Fruit fly (Drosophila melanogaster) whole organism, embryonic: ENCODE data around the gene Acp29AB.

Source experiments
- Antp ChIP-seq: fragments of 200-800 bp; sonication (Bioruptor generic); optimal IDR thresholded peaks from 3 replicates; lab custom pipeline; 2016; ENCODE audit warnings: missing biosample characterization, missing genetic modification characterization
- Bdp1 ChIP-seq: fragments of 200-800 bp; sonication (Bioruptor generic); optimal IDR thresholded peaks from 3 replicates; lab custom pipeline; 2016; ENCODE audit warnings: missing biosample characterization, missing genetic modification characterization
- BtbVII ChIP-seq: fragments of 200-800 bp; sonication (Bioruptor generic); optimal IDR thresholded peaks from 3 replicates; lab custom pipeline; 2017; ENCODE audit warnings: missing biosample characterization, mild to moderate bottlenecking, missing genetic modification characterization
- CG13287 ChIP-seq: fragments of 200-800 bp; sonication (Bioruptor generic); IDR thresholded peaks from 2 replicates; pipeline ENCODE4 v1.3.6; 2022; ENCODE audit warnings: missing biosample characterization, missing genetic modification characterization; ENCODE audit not compliant: partially characterized antibody
- CG13894 ChIP-seq: fragments of 200-800 bp; sonication (Bioruptor generic); optimal IDR thresholded peaks from 3 replicates; lab custom pipeline; 2018; ENCODE audit warnings: missing biosample characterization, mild to moderate bottlenecking, missing genetic modification characterization, moderate library complexity
- CG14050 ChIP-seq: fragments of 200-800 bp; sonication (Bioruptor generic); IDR thresholded peaks from 3 replicates; pipeline ENCODE4 v1.3.6; 2022; ENCODE audit warnings: missing biosample characterization, missing genetic modification characterization
- CG14710 ChIP-seq: fragments of 200-800 bp; sonication (Bioruptor generic); optimal IDR thresholded peaks from 3 replicates; lab custom pipeline; 2019; ENCODE audit warnings: missing biosample characterization, mild to moderate bottlenecking, missing genetic modification characterization, moderate library complexity
- CG15479 ChIP-seq: fragments of 200-800 bp; sonication (Bioruptor generic); optimal IDR thresholded peaks from 3 replicates; lab custom pipeline; 2019; ENCODE audit warnings: missing biosample characterization, mild to moderate bottlenecking, missing genetic modification characterization, moderate library complexity
- CG1603 ChIP-seq: fragments of 200-800 bp; sonication (Bioruptor generic); optimal IDR thresholded peaks from 2 replicates; lab custom pipeline; 2019; ENCODE audit warnings: missing biosample characterization, mild to moderate bottlenecking, missing genetic modification characterization, moderate library complexity
- CG17186 ChIP-seq: fragments of 200-800 bp; sonication (Bioruptor generic); optimal IDR thresholded peaks from 3 replicates; lab custom pipeline; 2017; ENCODE audit warnings: missing biosample characterization, missing genetic modification reagents, missing genetic modification characterization
- CG17829 ChIP-seq: fragments of 200-800 bp; optimal IDR thresholded peaks from 2 replicates; lab custom pipeline; 2019; ENCODE audit warnings: missing biosample characterization, mild to moderate bottlenecking, missing genetic modification characterization, moderate library complexity
- CG34422 ChIP-seq: fragments of 200-800 bp; sonication (Bioruptor generic); IDR thresholded peaks from 3 replicates; pipeline ENCODE4 v1.3.6; 2022; ENCODE audit warnings: missing biosample characterization, missing genetic modification characterization
- CG3847 ChIP-seq: fragments of 200-800 bp; sonication (Bioruptor generic); IDR thresholded peaks from 2 replicates; pipeline ENCODE4 v1.3.6; 2022; ENCODE audit warnings: missing biosample characterization, missing genetic modification characterization
- CG3995 ChIP-seq: fragments of 200-800 bp; sonication (Bioruptor generic); optimal IDR thresholded peaks from 3 replicates; lab custom pipeline; 2016; ENCODE audit warnings: missing biosample characterization, missing genetic modification characterization
- CG4282 ChIP-seq: fragments of 200-800 bp; sonication (Bioruptor generic); optimal IDR thresholded peaks from 2 replicates; lab custom pipeline; 2016; ENCODE audit warnings: missing biosample characterization, missing genetic modification characterization
- CG4617 ChIP-seq: fragments of 200-800 bp; sonication (Bioruptor generic); optimal IDR thresholded peaks from 3 replicates; lab custom pipeline; 2016; ENCODE audit warnings: missing biosample characterization, missing genetic modification characterization, borderline replicate concordance
- CG5953 ChIP-seq: fragments of 200-800 bp; sonication (Bioruptor generic); IDR thresholded peaks from 2 replicates; pipeline ENCODE4 v1.3.6; 2022; ENCODE audit warnings: missing biosample characterization, missing genetic modification characterization
- CG7786 ChIP-seq: fragments of 200-800 bp; sonication (Bioruptor generic); optimal IDR thresholded peaks from 2 replicates; lab custom pipeline; 2016; ENCODE audit warnings: missing biosample characterization, missing genetic modification characterization
- CG9932 ChIP-seq: fragments of 200-800 bp; sonication (Bioruptor generic); IDR thresholded peaks from 2 replicates; pipeline ENCODE4 v1.3.6; 2022; ENCODE audit warnings: missing biosample characterization, missing genetic modification characterization
- Dll ChIP-seq: fragments of 200-800 bp; sonication (Bioruptor generic); IDR thresholded peaks from 4 replicates; pipeline ENCODE4 v1.3.6; 2022; ENCODE audit warnings: missing biosample characterization, missing genetic modification characterization; ENCODE audit not compliant: partially characterized antibody
- Dref ChIP-seq: fragments of 200-800 bp; sonication (Bioruptor generic); IDR thresholded peaks from 2 replicates; pipeline ENCODE4 v1.3.6; 2022; ENCODE audit warnings: missing biosample characterization, missing genetic modification characterization
- E2f2 ChIP-seq: fragments of 200-800 bp; sonication (Bioruptor generic); IDR thresholded peaks from 2 replicates; pipeline ENCODE4 v1.3.6; 2022; ENCODE audit warnings: missing biosample characterization, missing genetic modification characterization
- Ets97D ChIP-seq: fragments of 200-800 bp; sonication (Bioruptor generic); optimal IDR thresholded peaks from 3 replicates; lab custom pipeline; 2016; ENCODE audit warnings: missing biosample characterization, missing genetic modification characterization
- H2.0 ChIP-seq: fragments of 200-800 bp; sonication (Bioruptor generic); IDR thresholded peaks from 2 replicates; pipeline ENCODE4 v1.3.6; 2022; ENCODE audit warnings: missing biosample characterization, missing genetic modification characterization
- Hey ChIP-seq: fragments of 200-800 bp; sonication (Bioruptor generic); optimal IDR thresholded peaks from 3 replicates; lab custom pipeline; 2018; ENCODE audit warnings: missing biosample characterization, mild to moderate bottlenecking, missing genetic modification characterization
- HmgZ ChIP-seq: fragments of 200-800 bp; sonication (Bioruptor generic); optimal IDR thresholded peaks from 2 replicates; lab custom pipeline; 2018; ENCODE audit warnings: missing biosample characterization, mild to moderate bottlenecking, missing genetic modification characterization
- Myb ChIP-seq: fragments of 200-800 bp; sonication (Bioruptor generic); optimal IDR thresholded peaks from 2 replicates; lab custom pipeline; 2016; ENCODE audit warnings: missing biosample characterization, missing genetic modification characterization
- NC2β ChIP-seq: fragments of 200-800 bp; sonication (Bioruptor generic); optimal IDR thresholded peaks from 2 replicates; lab custom pipeline; 2016; ENCODE audit warnings: missing biosample characterization, missing genetic modification characterization
- Sin3A ChIP-seq: fragments of >200 bp; optimal IDR thresholded peaks from 2 replicates; lab custom pipeline; 2018
- Sry-δ ChIP-seq: fragments of 200-800 bp; sonication (Bioruptor generic); optimal IDR thresholded peaks from 2 replicates; lab custom pipeline; 2016; ENCODE audit warnings: missing biosample characterization, missing genetic modification characterization
- Xbp1 ChIP-seq: fragments of 200-800 bp; sonication (Bioruptor generic); optimal IDR thresholded peaks from 3 replicates; lab custom pipeline; 2016; ENCODE audit warnings: missing biosample characterization, mild to moderate bottlenecking, missing genetic modification characterization
- YL-1 ChIP-seq: fragments of 200-800 bp; sonication (Bioruptor generic); optimal IDR thresholded peaks from 3 replicates; lab custom pipeline; 2017; ENCODE audit warnings: missing biosample characterization, mild to moderate bottlenecking, missing genetic modification characterization
- al ChIP-seq: fragments of 200-800 bp; sonication (Bioruptor generic); IDR thresholded peaks from 2 replicates; pipeline ENCODE4 v1.3.6; 2022; ENCODE audit warnings: missing biosample characterization, missing genetic modification characterization
- amos ChIP-seq: fragments of 200-800 bp; sonication (Bioruptor generic); IDR thresholded peaks from 2 replicates; pipeline ENCODE4 v1.3.6; 2022; ENCODE audit warnings: missing biosample characterization, missing genetic modification characterization; ENCODE audit not compliant: partially characterized antibody
- cad ChIP-seq: fragments of >200 bp; optimal IDR thresholded peaks from 2 replicates; lab custom pipeline; 2017; ENCODE audit warnings: missing biosample characterization, missing genetic modification characterization
- dpn ChIP-seq, 2 experiments: fragments of 200-800 bp; sonication (Bioruptor generic); optimal IDR thresholded peaks; 3 replicates each; lab custom pipeline; 2016; ENCODE audit warnings: missing biosample characterization in 2 of 2, missing genetic modification characterization in 2 of 2
- dysf ChIP-seq: fragments of 200-800 bp; sonication (Bioruptor generic); IDR thresholded peaks from 3 replicates; pipeline ENCODE4 v1.3.6; 2022; ENCODE audit warnings: missing biosample characterization, missing genetic modification characterization
- gfzf ChIP-seq: fragments of 200-800 bp; sonication (Bioruptor generic); optimal IDR thresholded peaks from 2 replicates; lab custom pipeline; 2016; ENCODE audit warnings: missing biosample characterization, mild to moderate bottlenecking, missing genetic modification characterization, moderate library complexity
- ind ChIP-seq: fragments of 200-800 bp; sonication (Bioruptor generic); optimal IDR thresholded peaks from 3 replicates; lab custom pipeline; 2016; ENCODE audit warnings: missing biosample characterization, missing genetic modification characterization
- jumu ChIP-seq: fragments of 200-800 bp; sonication (Bioruptor generic); optimal IDR thresholded peaks from 3 replicates; lab custom pipeline; 2016; ENCODE audit warnings: missing biosample characterization, missing genetic modification characterization
- nerfin-2 ChIP-seq: fragments of 200-800 bp; sonication (Bioruptor generic); IDR thresholded peaks from 2 replicates; pipeline ENCODE4 v1.3.6; 2022; ENCODE audit warnings: missing biosample characterization, missing genetic modification characterization; ENCODE audit not compliant: partially characterized antibody
- psq ChIP-seq: fragments of 200-800 bp; sonication (Bioruptor generic); optimal IDR thresholded peaks from 2 replicates; lab custom pipeline; 2017; ENCODE audit warnings: missing biosample characterization, missing genetic modification characterization
- row ChIP-seq: fragments of 200-800 bp; sonication (Bioruptor generic); IDR thresholded peaks from 3 replicates; pipeline ENCODE4 v1.3.6; 2022; ENCODE audit warnings: missing biosample characterization, missing genetic modification characterization
- sens ChIP-seq: fragments of 200-800 bp; sonication (Bioruptor generic); peaks from one replicate; lab custom pipeline; 2016; ENCODE audit warnings: missing biosample characterization, missing genetic modification characterization
- sisA ChIP-seq: fragments of 200-800 bp; sonication (Bioruptor generic); IDR thresholded peaks from 2 replicates; pipeline ENCODE4 v1.3.6; 2022; ENCODE audit warnings: missing biosample characterization, missing genetic modification characterization
- sob ChIP-seq: fragments of 200-800 bp; sonication (Bioruptor generic); IDR thresholded peaks from 2 replicates; pipeline ENCODE4 v1.3.6; 2022; ENCODE audit warnings: missing biosample characterization, missing genetic modification characterization
- stwl ChIP-seq: fragments of 200-800 bp; sonication (Bioruptor generic); optimal IDR thresholded peaks from 3 replicates; lab custom pipeline; 2018; ENCODE audit warnings: missing biosample characterization, mild to moderate bottlenecking, missing genetic modification characterization, moderate library complexity
- trem ChIP-seq: fragments of 200-800 bp; optimal IDR thresholded peaks from 3 replicates; lab custom pipeline; 2019; ENCODE audit warnings: missing biosample characterization, mild to moderate bottlenecking, missing genetic modification characterization, moderate library complexity
- vvl ChIP-seq: fragments of 200-800 bp; sonication (Bioruptor generic); IDR thresholded peaks from 2 replicates; pipeline ENCODE4 v1.3.6; 2022; ENCODE audit warnings: missing biosample characterization, missing genetic modification characterization
- zfh1 ChIP-seq: fragments of 200-800 bp; sonication (Bioruptor generic); IDR thresholded peaks from 3 replicates; pipeline ENCODE4 v1.3.6; 2022; ENCODE audit warnings: missing biosample characterization, missing genetic modification characterization
- zfh2 ChIP-seq: fragments of 200-800 bp; sonication (Bioruptor generic); optimal IDR thresholded peaks from 2 replicates; lab custom pipeline; 2016; ENCODE audit warnings: missing biosample characterization, missing genetic modification characterization

Gene Acp29AB

DNA sequence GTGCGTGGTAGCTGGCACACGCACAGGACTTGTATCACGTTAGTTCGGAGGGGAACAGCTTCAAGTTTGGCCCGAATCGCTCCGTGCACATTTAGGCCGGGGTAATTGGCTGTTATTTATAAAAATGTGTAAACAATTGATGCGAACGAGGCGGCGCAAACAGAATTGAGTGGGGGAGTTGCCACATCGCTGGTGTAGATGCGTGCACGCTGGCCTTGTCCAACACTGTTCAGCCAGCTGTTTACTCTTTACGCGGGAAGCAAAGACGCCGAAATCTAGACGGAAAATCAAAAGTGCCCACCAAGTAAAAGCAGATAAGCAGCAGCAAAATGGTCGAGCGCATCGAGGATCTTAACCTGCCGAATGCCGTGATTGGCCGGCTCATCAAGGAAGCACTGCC lies 44.2 kb upstream of the Acp29AB start, which contains the start of the genes D12 and Chrac-14:
Gene D12, minus strand, starts transcription at position 190 of the 400 bp plus-strand sequence.
Gene Chrac-14, plus strand, starts transcription at position 230 of the 400 bp plus-strand sequence.
- TF ChIP-seq jumu (GFP tag; lab: Kevin White, UChicago) (peak; percentile 36), amos (GFP tag; lab: Robert Waterston, UW) (peak; percentile 30; the same call in 1 of the 2 replicates), BtbVII (GFP tag; lab: Kevin White, UChicago) (no peak), CG34422 (GFP tag; lab: Robert Waterston, UW) (peak; percentile 39; the same call in 1 of the 3 replicates), Sin3A (lab: Kevin White, UChicago) (peak; percentile 50), Xbp1 (GFP tag; lab: Kevin White, UChicago) (peak; percentile 23), ind (peak; percentile 25), CG7786 (GFP tag; lab: Kevin White, UChicago) (peak; percentile 14), sens (GFP tag; lab: Kevin White, UChicago) (peak; percentile 53), CG15479 (no peak), dpn (GFP tag; optimal IDR thresholded peaks at IDR 0.05; lab: Kevin White, UChicago) (peak in 1 of 2 experiments; percentile 5), dysf (GFP tag; lab: Robert Waterston, UW) (0 out of 3 replicates have a peak, but pooled peaks have one; percentile 15), CG3995 (GFP tag; lab: Kevin White, UChicago) (peak; percentile 92), Bdp1 (peak; percentile 16), NC2β (GFP tag; lab: Kevin White, UChicago) (peak; percentile 11), Myb (GFP tag; lab: Kevin White, UChicago) (peak; percentile 54), trem (peak; percentile 49), YL-1 (GFP tag; lab: Kevin White, UChicago) (peak; percentile 45), sisA (GFP tag; lab: Robert Waterston, UW) (peak; percentile 13; the same call in 1 of the 2 replicates), Dref (0 out of 2 replicates have a peak, but pooled peaks have one; percentile 15), CG14710 (peak; percentile 29), CG13894 (no peak), HmgZ (peak; percentile 18), CG4617 (GFP tag; lab: Kevin White, UChicago) (peak; percentile 51), cad (GFP tag; lab: Kevin White, UChicago) (no peak), CG9932 (peak; percentile 39; the same call in 1 of the 2 replicates), Sry-δ (GFP tag; lab: Kevin White, UChicago) (peak; percentile 22), psq (GFP tag; lab: Kevin White, UChicago) (peak; percentile 8), CG5953 (GFP tag; lab: Robert Waterston, UW) (no peak), Dll (GFP tag; lab: Robert Waterston, UW) (0 out of 4 replicates have a peak, but pooled peaks have one; percentile 26), vvl (GFP tag; lab: Robert Waterston, UW) (0 out of 2 replicates have a peak, but pooled peaks have one; percentile 17), gfzf (GFP tag; lab: Kevin White, UChicago) (peak; percentile 1), zfh2 (peak; percentile 14), CG1603 (tag; lab: Kevin White, UChicago) (peak; percentile 65), stwl (tag; lab: Kevin White, UChicago) (peak; percentile 68), sob (GFP tag; lab: Robert Waterston, UW) (peak; percentile 69; the same call in 1 of the 2 replicates), row (GFP tag; lab: Robert Waterston, UW) (peak; percentile 29; the same call in 1 of the 3 replicates), nerfin-2 (GFP tag; lab: Robert Waterston, UW) (no peak), Ets97D (GFP tag; lab: Kevin White, UChicago) (peak; percentile 12), E2f2 (GFP tag; lab: Robert Waterston, UW) (peak; percentile 73), CG4282 (GFP tag; lab: Kevin White, UChicago) (peak; percentile 0), CG3847 (peak; percentile 65), Hey (tag; lab: Kevin White, UChicago) (no peak), al (GFP tag; lab: Robert Waterston, UW) (no peak), Antp (GFP tag; lab: Kevin White, UChicago) (peak; percentile 56), CG17829 (peak; percentile 9), CG17186 (GFP tag; lab: Kevin White, UChicago) (peak; percentile 79), CG14050 (GFP tag; lab: Robert Waterston, UW) (no peak), zfh1 (GFP tag; lab: Robert Waterston, UW) (peak; percentile 42; the same call in 1 of the 3 replicates), CG13287 (GFP tag; lab: Robert Waterston, UW) (0 out of 2 replicates have a peak, but pooled peaks have one; percentile 33), H2.0 (peak; percentile 37; the same call in 1 of the 2 replicates)
